Worm (Caenorhabditis elegans): ENCODE results near the gene fmo-4.

DNA sequence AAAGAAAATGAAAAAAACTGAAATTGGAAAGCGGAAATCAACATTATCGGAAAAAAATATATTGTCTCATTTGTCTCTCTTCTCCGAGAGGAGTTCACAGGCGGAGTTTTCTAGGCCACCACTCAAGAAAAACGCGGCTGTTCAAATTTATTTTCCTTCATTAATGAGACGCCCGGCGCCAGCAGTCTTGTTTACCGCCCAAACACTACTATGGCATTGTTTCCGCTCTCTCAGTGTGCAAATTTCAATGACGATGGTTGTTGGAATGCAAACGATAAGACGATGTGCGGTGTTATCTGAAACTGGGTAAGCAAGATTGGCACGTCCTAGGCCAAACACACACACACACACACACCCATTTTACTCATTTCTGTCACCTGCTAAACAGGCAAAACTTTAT lies 49.8 kb downstream of the fmo-4 start, which contains the start of gene cav-2:
- TF ChIP-seq him-1 (tag; optimal IDR thresholded peaks at IDR 0.05) = peak; percentile 64
- TF ChIP-seq dao-5 (tag; optimal IDR thresholded peaks at IDR 0.05) = no peak
